Fruit fly (Drosophila melanogaster): ENCODE results near the gene CG14443.

The CG14443 gene

DNA sequence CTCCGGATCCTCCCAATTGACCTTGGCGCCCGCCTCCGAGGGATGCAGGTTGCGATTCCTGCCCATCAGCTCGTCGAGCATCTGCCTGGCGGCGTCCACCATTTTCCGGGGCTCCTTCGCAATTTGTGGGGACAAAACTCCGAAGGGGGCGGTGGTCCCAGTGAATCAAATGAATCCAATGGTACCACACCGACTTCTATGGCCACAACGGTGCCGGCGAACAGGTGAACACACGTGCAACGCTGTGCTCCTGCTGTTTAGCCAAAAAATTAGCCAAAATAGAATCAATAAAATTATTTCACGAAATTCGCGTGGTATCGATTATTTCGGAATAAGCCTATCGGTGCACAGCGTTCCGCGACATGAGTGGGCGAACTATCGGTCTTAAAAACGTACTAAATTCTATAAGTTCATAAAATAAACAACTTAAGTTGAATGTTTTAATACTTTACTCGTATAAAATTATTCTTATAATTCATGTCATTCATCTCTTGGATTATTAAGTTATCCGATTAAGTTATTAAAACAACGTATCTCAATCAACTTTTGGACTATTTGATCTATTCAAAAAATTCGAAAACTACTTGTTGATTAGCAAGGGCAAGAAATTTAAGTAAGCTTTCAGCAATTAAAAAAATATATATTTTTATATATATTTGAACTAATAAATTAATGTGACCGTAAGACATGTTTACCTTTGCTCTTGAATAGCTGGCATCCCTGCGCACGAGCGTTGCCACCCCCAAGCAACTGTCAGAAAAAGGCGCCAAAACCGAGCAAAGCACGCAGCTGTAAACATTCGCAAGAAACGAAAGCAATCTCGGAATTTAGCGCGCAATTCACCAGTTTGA is 40.1 kb downstream of the CG14443 start, which contains the start of the genes CG3198 and Mcm6 (continued):
- TF ChIP-seq E2f2 (GFP tag; IDR thresholded peaks at IDR 0.05) (peak; percentile 82), bbx (GFP tag; IDR thresholded peaks at IDR 0.05; ENCODE audit: partially characterized antibody) (peak; percentile 61), trem (tag; optimal IDR thresholded peaks at IDR 0.05) (peak; percentile 29), onecut (GFP tag; IDR thresholded peaks at IDR 0.05) (peak; percentile 48), oc (tag; optimal IDR thresholded peaks at IDR 0.05) (no peak), sug (tag; optimal IDR thresholded peaks at IDR 0.05) (peak; percentile 7), Opbp (GFP tag; IDR thresholded peaks at IDR 0.05; ENCODE audit: partially characterized antibody) (0 out of 3 replicates have a peak, but pooled peaks have one; percentile 40), tna (GFP tag; IDR thresholded peaks at IDR 0.05; ENCODE audit: partially characterized antibody) (0 out of 2 replicates have a peak, but pooled peaks have one; percentile 42), CG7928 (GFP tag; optimal IDR thresholded peaks at IDR 0.05) (no peak)

dm6 chrX:6677826-6678489 is 44.2 kb downstream of the CG14443 start, which contains the start of gene Fum1:
Gene Fum1, plus strand, starts transcription at chrX:6678424.
- TF ChIP-seq Hmr (GFP tag; optimal IDR thresholded peaks at IDR 0.05) (no peak), NfI (GFP tag; optimal IDR thresholded peaks at IDR 0.05) (peak; percentile 37), CG15269 (tag; optimal IDR thresholded peaks at IDR 0.05) (no peak), CG17385 (GFP tag; optimal IDR thresholded peaks at IDR 0.05) (no peak), gce (GFP tag; IDR thresholded peaks at IDR 0.05) (no peak), Hr3 (GFP tag; optimal IDR thresholded peaks at IDR 0.05) (no peak), jumu (GFP tag; optimal IDR thresholded peaks at IDR 0.05) (peak; percentile 10), CG16863 (GFP tag; optimal IDR thresholded peaks at IDR 0.05) (no peak), Oli (tag; optimal IDR thresholded peaks at IDR 0.05) (no peak), CG15601 (tag; optimal IDR thresholded peaks at IDR 0.05) (no peak), run (tag; optimal IDR thresholded peaks at IDR 0.05) (no peak), her (GFP tag; optimal IDR thresholded peaks at IDR 0.05) (peak; percentile 28), Fer1 (GFP tag; optimal IDR thresholded peaks at IDR 0.05) (peak; percentile 16), CG33213 (GFP tag; optimal IDR thresholded peaks at IDR 0.05) (no peak), schlank (tag; optimal IDR thresholded peaks at IDR 0.05) (no peak), D (optimal IDR thresholded peaks at IDR 0.05) (no peak), D (GFP tag; optimal IDR thresholded peaks at IDR 0.05) (no peak), slp2 (GFP tag; optimal IDR thresholded peaks at IDR 0.05) (no peak), abd-A (tag; optimal IDR thresholded peaks at IDR 0.05) (no peak), CG30431 (GFP tag; optimal IDR thresholded peaks at IDR 0.05) (no peak), pzg (GFP tag; optimal IDR thresholded peaks at IDR 0.05) (peak; percentile 63), dm (GFP tag; optimal IDR thresholded peaks at IDR 0.05) (peak; percentile 61), CG4730 (GFP tag; IDR thresholded peaks at IDR 0.05) (no peak), gfzf (GFP tag; optimal IDR thresholded peaks at IDR 0.05) (peak; percentile 31), nau (GFP tag; optimal IDR thresholded peaks at IDR 0.05) (no peak), ab (GFP tag; optimal IDR thresholded peaks at IDR 0.05) (no peak), CG3838 (GFP tag; optimal IDR thresholded peaks at IDR 0.05) (no peak), CG18619 (GFP tag; optimal IDR thresholded peaks at IDR 0.05) (no peak), ind (GFP tag; optimal IDR thresholded peaks at IDR 0.05) (no peak), CG10267 (tag; optimal IDR thresholded peaks at IDR 0.05) (peak; percentile 44), hb (GFP tag; IDR thresholded peaks at IDR 0.05; ENCODE audit: partially characterized antibody) (peak; percentile 78; the same call in 2 of the 3 replicates), pros (GFP tag; optimal IDR thresholded peaks at IDR 0.05) (no peak), CG34224 (GFP tag; IDR thresholded peaks at IDR 0.05; ENCODE audit: partially characterized antibody) (peak; percentile 87), sima (GFP tag; optimal IDR thresholded peaks at IDR 0.05) (no peak), CG42726 (GFP tag; IDR thresholded peaks at IDR 0.05; ENCODE audit: partially characterized antibody) (no peak), CkIIα-i1 (GFP tag; IDR thresholded peaks at IDR 0.05) (no peak), fd102C (GFP tag; optimal IDR thresholded peaks at IDR 0.05) (no peak)

Data from whole organism, embryonic.